Worm (Caenorhabditis elegans): ENCODE results near the gene lad-2.

lad-2 gene

ce11 chrIV:2935194-2935593, 43.1 kb downstream of the lad-2 start:
- TF ChIP-seq fkh-10 (GFP tag; optimal IDR thresholded peaks at IDR 0.05) (no peak), hlh-17 (GFP tag; optimal IDR thresholded peaks at IDR 0.05; ENCODE audit: borderline replicate concordance) (no peak), egl-27 (tag; optimal IDR thresholded peaks at IDR 0.05) (no peak), pag-3 (tag; optimal IDR thresholded peaks at IDR 0.05; ENCODE audit: borderline replicate concordance, insufficient read depth) (no peak), unc-30 (tag; optimal IDR thresholded peaks at IDR 0.05) (no peak), ztf-4 (tag; optimal IDR thresholded peaks at IDR 0.05) (no peak), zag-1 (tag; optimal IDR thresholded peaks at IDR 0.05) (no peak), efl-3 (GFP tag; optimal IDR thresholded peaks at IDR 0.05) (no peak), lin-39 (tag; optimal IDR thresholded peaks at IDR 0.05) (no peak), nhr-11 (tag; optimal IDR thresholded peaks at IDR 0.05) (no peak), aly-2 (tag; optimal IDR thresholded peaks at IDR 0.05) (no peak), nhr-71 (tag; optimal IDR thresholded peaks at IDR 0.05) (no peak), zip-4 (GFP tag; optimal IDR thresholded peaks at IDR 0.05) (no peak), ets-5 (GFP tag; IDR thresholded peaks at IDR 0.05) (no peak), ceh-82 (tag; optimal IDR thresholded peaks at IDR 0.05) (no peak), nhr-85 (tag) (no peak)

ce11 chrIV:2931228-2931627, 47.1 kb downstream of the lad-2 start, which contains the start of gene samt-1:
samt-1 (plus strand) TSS chrIV:2931403.
- no peak for TF ChIP-seq unc-30 (tag; optimal IDR thresholded peaks at IDR 0.05)
- no peak for TF ChIP-seq unc-130 (tag; optimal IDR thresholded peaks at IDR 0.05)
- TF ChIP-seq egl-13 (tag; optimal IDR thresholded peaks at IDR 0.05) = no peak
- no peak for TF ChIP-seq mef-2 (tag; optimal IDR thresholded peaks at IDR 0.05)
- no peak for TF ChIP-seq irx-1 (tag; optimal IDR thresholded peaks at IDR 0.05)
- TF ChIP-seq hlh-17 (GFP tag; optimal IDR thresholded peaks at IDR 0.05; ENCODE audit: borderline replicate concordance) = no peak
- no peak for TF ChIP-seq nhr-84 (tag; optimal IDR thresholded peaks at IDR 0.05)
- no peak for TF ChIP-seq nhr-28 (tag; optimal IDR thresholded peaks at IDR 0.05)
- TF ChIP-seq vab-15 (tag; optimal IDR thresholded peaks at IDR 0.05) = no peak

ce11 chrIV:2928409-2928808, 49.9 kb downstream of the lad-2 start, which contains the start of gene manf-1:
manf-1 (minus strand) TSS chrIV:2928421.
- TF ChIP-seq elt-3 (tag; optimal IDR thresholded peaks at IDR 0.05) (peak in 1 of 6 experiments; percentile 54), F16B12.6 (tag; optimal IDR thresholded peaks at IDR 0.05) (peak; percentile 53), efl-1 (optimal IDR thresholded peaks at IDR 0.05) (peak; percentile 76 to 84), efl-1 (GFP tag; optimal IDR thresholded peaks at IDR 0.05 in 1 of 2) (peak; percentile 79 to 97), sox-4 (tag; optimal IDR thresholded peaks at IDR 0.05) (peak; percentile 4), ces-1 (GFP tag; optimal IDR thresholded peaks at IDR 0.05) (no peak), fkh-10 (GFP tag; optimal IDR thresholded peaks at IDR 0.05) (peak; percentile 37), lin-35 (GFP tag; optimal IDR thresholded peaks at IDR 0.05) (peak; percentile 79 to 84), nhr-12 (tag; optimal IDR thresholded peaks at IDR 0.05) (no peak), ztf-11 (tag; optimal IDR thresholded peaks at IDR 0.05) (peak in 1 of 2 experiments; percentile 19), nhr-28 (tag; optimal IDR thresholded peaks at IDR 0.05) (no peak), xbp-1 (tag; optimal IDR thresholded peaks at IDR 0.05) (peak; percentile 99), hlh-17 (GFP tag; optimal IDR thresholded peaks at IDR 0.05; ENCODE audit: borderline replicate concordance) (no peak), ceh-82 (tag; optimal IDR thresholded peaks at IDR 0.05) (peak; percentile 55 to 73 (median 62)), nhr-11 (tag; optimal IDR thresholded peaks at IDR 0.05) (no peak), lin-15B (tag; optimal IDR thresholded peaks at IDR 0.05) (peak; percentile 37), swsn-7 (tag; optimal IDR thresholded peaks at IDR 0.05) (peak; percentile 76), dpl-1 (GFP tag; optimal IDR thresholded peaks at IDR 0.05) (peak; percentile 69 to 79 (median 78)), snpc-4 (tag; optimal IDR thresholded peaks at IDR 0.05) (peak; percentile 57), ztf-4 (tag; optimal IDR thresholded peaks at IDR 0.05) (no peak), ceh-63 (GFP tag; optimal IDR thresholded peaks at IDR 0.05) (no peak), mef-2 (tag; optimal IDR thresholded peaks at IDR 0.05) (no peak), elt-2 (tag; optimal IDR thresholded peaks at IDR 0.05) (no peak), aha-1 (tag; optimal IDR thresholded peaks at IDR 0.05) (no peak), nhr-76 (tag; optimal IDR thresholded peaks at IDR 0.05) (no peak), unc-98 (GFP tag; IDR thresholded peaks at IDR 0.05) (no peak), nhr-20 (tag; optimal IDR thresholded peaks at IDR 0.05) (peak; percentile 69), nhr-71 (tag; optimal IDR thresholded peaks at IDR 0.05) (peak; percentile 84), fkh-4 (tag; optimal IDR thresholded peaks at IDR 0.05; ENCODE audit: borderline replicate concordance) (no peak), ceh-8 (GFP tag; optimal IDR thresholded peaks at IDR 0.05) (no peak), sptf-1 (tag; optimal IDR thresholded peaks at IDR 0.05) (no peak), efl-3 (GFP tag; optimal IDR thresholded peaks at IDR 0.05) (no peak), sup-37 (GFP tag; optimal IDR thresholded peaks at IDR 0.05) (no peak), C16A3.4 (tag; optimal IDR thresholded peaks at IDR 0.05) (peak; percentile 55), pag-3 (tag; optimal IDR thresholded peaks at IDR 0.05; ENCODE audit: borderline replicate concordance, insufficient read depth) (no peak)

Measured in whole organism, L1 larva.